Fruit fly (Drosophila melanogaster) Kc167 (cell line): ENCODE measurements around the gene CG6659.

Experiments used
- Myc ChIP-seq: fragments of >200 bp; optimal IDR thresholded peaks from 2 replicates; lab custom pipeline; 2017; ENCODE audit warnings: missing external identifiers
- h ChIP-seq: fragments of >200 bp; optimal IDR thresholded peaks from 3 replicates; lab custom pipeline; 2018; ENCODE audit warnings: missing external identifiers
- insv ChIP-seq: fragments of >200 bp; optimal IDR thresholded peaks from 3 replicates; lab custom pipeline; 2018; ENCODE audit warnings: missing external identifiers
- psq ChIP-seq: fragments of >200 bp; optimal IDR thresholded peaks from 2 replicates; lab custom pipeline; 2017; ENCODE audit warnings: missing external identifiers
- ttk ChIP-seq: sonication (Bioruptor generic); optimal IDR thresholded peaks from 2 replicates; lab custom pipeline; 2017; ENCODE audit warnings: missing external identifiers

DNA sequence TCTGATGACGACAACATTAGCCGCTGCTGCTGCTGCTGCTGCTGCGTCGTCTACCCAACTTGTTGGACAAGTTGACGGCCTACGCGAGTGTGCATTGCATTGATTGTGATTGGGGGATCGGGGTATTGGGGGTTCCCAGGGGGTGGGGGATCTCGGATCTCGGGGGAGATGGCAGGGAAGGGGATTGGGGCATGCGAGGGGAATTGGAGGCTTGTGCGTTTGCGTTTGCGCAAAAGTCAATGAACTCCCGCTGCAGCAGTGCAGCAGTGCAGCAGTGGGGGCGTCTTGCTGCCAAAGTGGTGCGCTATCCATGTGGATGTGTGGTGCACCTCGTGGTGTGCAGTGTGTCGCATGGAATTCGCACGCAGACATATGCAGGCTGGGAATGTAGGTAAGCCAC lies 19.7 kb upstream of the CG6659 start:
- TF ChIP-seq psq (lab: Kevin White, UChicago) (no peak), Myc (lab: Kevin White, UChicago) (no peak), h (lab: Kevin White, UChicago) (no peak), ttk (no peak), insv (no peak)
